Worm (Caenorhabditis elegans): ENCODE data around the gene sre-54.

ce11 chrII:12350737-12351275 lies 18.1 kb downstream of the sre-54 start:
- TF ChIP-seq ama-1 (optimal IDR thresholded peaks at IDR 0.05): no peak
- TF ChIP-seq zag-1 (tag; optimal IDR thresholded peaks at IDR 0.05): no peak
- no peak for TF ChIP-seq ceh-82 (tag; optimal IDR thresholded peaks at IDR 0.05)
- no peak for TF ChIP-seq mdl-1 (tag; optimal IDR thresholded peaks at IDR 0.05)
- no peak for TF ChIP-seq lin-39 (tag; optimal IDR thresholded peaks at IDR 0.05)
- TF ChIP-seq unc-62 (GFP tag; optimal IDR thresholded peaks at IDR 0.05): no peak
